Worm (Caenorhabditis elegans) whole organism, early embryonic: ENCODE results near the gene W03B1.3.

Experiments
- ama-1 ChIP-seq: fragments of 150-350 bp; optimal IDR thresholded peaks from 2 replicates; lab custom pipeline; 2014
- tbx-37 ChIP-seq: fragments of 200-800 bp; sonication (Bioruptor generic); conservative IDR thresholded peaks from 2 replicates; pipeline ENCODE4 v1.3.6; 2022; ENCODE audit warnings: missing genetic modification reagents, missing genetic modification characterization, missing compliant biosample characterization

- no peak for TF ChIP-seq tbx-37 (GFP tag; lab: Robert Waterston, UW)
- TF ChIP-seq ama-1 (lab: Kevin White, UChicago) = no peak
Observed at ce11 chrIV:4316813-4317408, 19.1 kb downstream of the W03B1.3 start, which contains the start of gene Y24D9B.1.
